Fruit fly (Drosophila melanogaster): Measurements from ENCODE around the gene Adi1.

Gene Adi1

dm6 chr3L:10690904-10691408, 27.8 kb downstream of the Adi1 start, which contains the start of gene CG11811 (continued):
- TF ChIP-seq row (GFP tag; IDR thresholded peaks at IDR 0.05) = peak; percentile 74
- TF ChIP-seq zf30C (GFP tag; optimal IDR thresholded peaks at IDR 0.05) = no peak
- TF ChIP-seq CG12942 (GFP tag; optimal IDR thresholded peaks at IDR 0.05) = no peak
- no peak for TF ChIP-seq CG2202 (tag; optimal IDR thresholded peaks at IDR 0.05)
- no peak for TF ChIP-seq al (GFP tag; IDR thresholded peaks at IDR 0.05)
- no peak for TF ChIP-seq CG13775 (GFP tag; optimal IDR thresholded peaks at IDR 0.05)
- TF ChIP-seq slp2 (GFP tag; optimal IDR thresholded peaks at IDR 0.05) = no peak
- no peak for TF ChIP-seq Taf1 (GFP tag; IDR thresholded peaks at IDR 0.05)
- peak; percentile 87 for TF ChIP-seq p53 (GFP tag; optimal IDR thresholded peaks at IDR 0.05)
- TF ChIP-seq CG9609 (GFP tag; optimal IDR thresholded peaks at IDR 0.05) = no peak
- TF ChIP-seq vvl (GFP tag; IDR thresholded peaks at IDR 0.05) = 0 out of 2 replicates have a peak, but pooled peaks have one; percentile 20
- no peak for TF ChIP-seq onecut (GFP tag; IDR thresholded peaks at IDR 0.05)
- TF ChIP-seq Dip3 (GFP tag; optimal IDR thresholded peaks at IDR 0.05) = no peak
- no peak for TF ChIP-seq croc (GFP tag; conservative IDR thresholded peaks at IDR 0.05)
- TF ChIP-seq BtbVII (GFP tag; optimal IDR thresholded peaks at IDR 0.05) = no peak
- TF ChIP-seq oc (tag; optimal IDR thresholded peaks at IDR 0.05) = no peak
- TF ChIP-seq z (GFP tag; IDR thresholded peaks at IDR 0.05) = no peak
- TF ChIP-seq pfk (GFP tag; optimal IDR thresholded peaks at IDR 0.05) = no peak
- TF ChIP-seq Rfx (GFP tag; IDR thresholded peaks at IDR 0.05) = peak; percentile 52
- TF ChIP-seq CG14965 (GFP tag; optimal IDR thresholded peaks at IDR 0.05; ENCODE audit: borderline replicate concordance) = no peak
- no peak for TF ChIP-seq Atf6 (GFP tag; IDR thresholded peaks at IDR 0.05)
- TF ChIP-seq CG8281 (tag; optimal IDR thresholded peaks at IDR 0.05) = no peak
- peak; percentile 17 for TF ChIP-seq CoRest (tag; optimal IDR thresholded peaks at IDR 0.05)
- TF ChIP-seq CG13624 (GFP tag; optimal IDR thresholded peaks at IDR 0.05) = no peak
- TF ChIP-seq danr (GFP tag; IDR thresholded peaks at IDR 0.05) = no peak
- TF ChIP-seq psq (GFP tag; optimal IDR thresholded peaks at IDR 0.05) = no peak
- TF ChIP-seq hth (optimal IDR thresholded peaks at IDR 0.05) = no peak
- peak; percentile 69 for TF ChIP-seq CG7963 (GFP tag; IDR thresholded peaks at IDR 0.05; ENCODE audit: partially characterized antibody)
- TF ChIP-seq Dip2 (GFP tag; IDR thresholded peaks at IDR 0.05) = no peak
- TF ChIP-seq CG17612 (GFP tag; IDR thresholded peaks at IDR 0.05) = no peak
- no peak for TF ChIP-seq kay (GFP tag; optimal IDR thresholded peaks at IDR 0.05)
- peak; percentile 42 for TF ChIP-seq sd (tag; optimal IDR thresholded peaks at IDR 0.05)
- no peak for TF ChIP-seq NFAT (GFP tag; IDR thresholded peaks at IDR 0.05)
- TF ChIP-seq CG4360 (GFP tag; IDR thresholded peaks at IDR 0.05) = no peak
- TF ChIP-seq tgo (GFP tag; IDR thresholded peaks at IDR 0.05) = no peak
- TF ChIP-seq zen2 (GFP tag; IDR thresholded peaks at IDR 0.05; ENCODE audit: partially characterized antibody) = peak; percentile 64; the same call in 1 of the 3 replicates
- TF ChIP-seq CG15601 (tag; optimal IDR thresholded peaks at IDR 0.05) = no peak
- no peak for TF ChIP-seq CG3726 (GFP tag; IDR thresholded peaks at IDR 0.05)
- TF ChIP-seq crp (GFP tag; optimal IDR thresholded peaks at IDR 0.05) = no peak
- no peak for TF ChIP-seq en (GFP tag; optimal IDR thresholded peaks at IDR 0.05)
- TF ChIP-seq CG17385 (GFP tag; optimal IDR thresholded peaks at IDR 0.05) = no peak
- no peak for TF ChIP-seq Max (GFP tag; optimal IDR thresholded peaks at IDR 0.05)
- TF ChIP-seq CG6683 (GFP tag; optimal IDR thresholded peaks at IDR 0.05) = no peak
- no peak for TF ChIP-seq CG5953 (GFP tag; IDR thresholded peaks at IDR 0.05)
- no peak for TF ChIP-seq CG11398 (GFP tag; optimal IDR thresholded peaks at IDR 0.05)
- TF ChIP-seq gfzf (GFP tag; optimal IDR thresholded peaks at IDR 0.05) = no peak
- no peak for TF ChIP-seq HLH54F (GFP tag; optimal IDR thresholded peaks at IDR 0.05)
- TF ChIP-seq lmd (GFP tag; IDR thresholded peaks at IDR 0.05) = no peak
- TF ChIP-seq MTF-1 (GFP tag; optimal IDR thresholded peaks at IDR 0.05; ENCODE audit: borderline replicate concordance) = no peak
- no peak for TF ChIP-seq Sin3A (optimal IDR thresholded peaks at IDR 0.05)
- no peak for TF ChIP-seq CG10147 (GFP tag; optimal IDR thresholded peaks at IDR 0.05)
- TF ChIP-seq yki (optimal IDR thresholded peaks at IDR 0.05) = no peak
- TF ChIP-seq pros (GFP tag; optimal IDR thresholded peaks at IDR 0.05) = no peak
